Worm (Caenorhabditis elegans): Measurements from ENCODE around the gene F13H10.1.

The F13H10.1 gene

ce11 chrIV:11026648-11027047, 22.3 kb downstream of the F13H10.1 start:
- TF ChIP-seq F13H6.1 (tag; optimal IDR thresholded peaks at IDR 0.05) (no peak), nhr-11 (tag; optimal IDR thresholded peaks at IDR 0.05) (no peak), nhr-129 (tag; optimal IDR thresholded peaks at IDR 0.05) (peak; percentile 46), unc-55 (GFP tag; optimal IDR thresholded peaks at IDR 0.05) (peak; percentile 40), Y55F3AM.14 (GFP tag; optimal IDR thresholded peaks at IDR 0.05) (no peak), lin-39 (tag; optimal IDR thresholded peaks at IDR 0.05) (no peak), nhr-77 (tag; optimal IDR thresholded peaks at IDR 0.05) (no peak), alr-1 (tag; optimal IDR thresholded peaks at IDR 0.05) (no peak), ztf-4 (tag; optimal IDR thresholded peaks at IDR 0.05) (peak; percentile 48), sma-9 (GFP tag; optimal IDR thresholded peaks at IDR 0.05) (peak; percentile 27), sma-9 (tag; optimal IDR thresholded peaks at IDR 0.05) (no peak), elt-1 (tag; optimal IDR thresholded peaks at IDR 0.05) (no peak), nhr-6 (tag; optimal IDR thresholded peaks at IDR 0.05) (no peak), ceh-16 (tag; optimal IDR thresholded peaks at IDR 0.05) (no peak), lsy-2 (tag; optimal IDR thresholded peaks at IDR 0.05) (peak in 1 of 2 experiments; percentile 58), nhr-25 (tag; optimal IDR thresholded peaks at IDR 0.05) (no peak), peb-1 (tag; optimal IDR thresholded peaks at IDR 0.05) (no peak), nhr-12 (tag; optimal IDR thresholded peaks at IDR 0.05) (no peak), crh-2 (tag; optimal IDR thresholded peaks at IDR 0.05) (peak; percentile 22), sma-3 (GFP tag; optimal IDR thresholded peaks at IDR 0.05) (no peak), mdl-1 (tag; optimal IDR thresholded peaks at IDR 0.05) (no peak), gmeb-1 (tag; optimal IDR thresholded peaks at IDR 0.05) (no peak), nhr-23 (tag; optimal IDR thresholded peaks at IDR 0.05) (no peak), C34F6.9 (tag; optimal IDR thresholded peaks at IDR 0.05) (peak; percentile 63), nhr-21 (tag; optimal IDR thresholded peaks at IDR 0.05) (no peak), zag-1 (tag; optimal IDR thresholded peaks at IDR 0.05) (no peak), elt-3 (tag; optimal IDR thresholded peaks at IDR 0.05) (no peak), skn-1 (tag; optimal IDR thresholded peaks at IDR 0.05) (no peak)

DNA sequence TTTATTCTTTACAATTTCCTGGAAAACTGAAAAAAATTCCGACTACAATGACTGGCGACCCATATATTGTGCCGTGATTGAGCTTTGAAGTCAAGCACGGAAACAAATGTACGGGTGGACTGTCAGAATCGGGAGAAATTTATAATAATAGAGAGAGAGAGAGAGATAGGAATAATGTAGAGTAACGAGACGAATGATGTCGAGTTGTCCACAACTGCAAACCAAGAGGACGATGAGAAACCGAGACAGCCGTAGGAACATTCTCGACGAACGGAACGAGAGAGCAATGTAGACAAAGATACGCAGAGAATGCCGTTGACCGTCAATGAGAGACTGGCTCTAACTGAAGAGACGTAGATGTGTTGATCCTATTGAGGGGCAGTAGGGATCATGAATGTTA, 23.2 kb downstream of the F13H10.1 start:
- TF ChIP-seq lin-13 (GFP tag; optimal IDR thresholded peaks at IDR 0.05) (peak; percentile 80), nhr-23 (tag; optimal IDR thresholded peaks at IDR 0.05) (no peak), ztf-4 (tag; optimal IDR thresholded peaks at IDR 0.05) (peak; percentile 75), sma-3 (GFP tag; optimal IDR thresholded peaks at IDR 0.05) (peak; percentile 89), blmp-1 (tag; optimal IDR thresholded peaks at IDR 0.05; ENCODE audit: insufficient read depth) (peak; percentile 30), snpc-4 (tag; optimal IDR thresholded peaks at IDR 0.05) (peak; percentile 28), nhr-12 (tag; optimal IDR thresholded peaks at IDR 0.05) (no peak), unc-62 (GFP tag; optimal IDR thresholded peaks at IDR 0.05) (peak; percentile 2), nhr-6 (tag; optimal IDR thresholded peaks at IDR 0.05) (peak; percentile 80), zag-1 (tag; optimal IDR thresholded peaks at IDR 0.05) (peak; percentile 94), ZK546.5 (tag; optimal IDR thresholded peaks at IDR 0.05) (no peak), aly-2 (tag; optimal IDR thresholded peaks at IDR 0.05) (no peak), ceh-82 (tag; optimal IDR thresholded peaks at IDR 0.05) (no peak), ztf-11 (tag; optimal IDR thresholded peaks at IDR 0.05) (no peak), nhr-10 (tag; optimal IDR thresholded peaks at IDR 0.05) (no peak), skn-1 (tag; optimal IDR thresholded peaks at IDR 0.05) (peak; percentile 51), unc-39 (tag; optimal IDR thresholded peaks at IDR 0.05) (no peak), Y55F3AM.14 (GFP tag; optimal IDR thresholded peaks at IDR 0.05) (peak; percentile 53), peb-1 (tag; optimal IDR thresholded peaks at IDR 0.05) (peak; percentile 70), alr-1 (tag; optimal IDR thresholded peaks at IDR 0.05) (no peak), ztf-1 (GFP tag; conservative IDR thresholded peaks at IDR 0.05) (no peak), nhr-129 (tag; optimal IDR thresholded peaks at IDR 0.05) (peak; percentile 95), fos-1 (tag; optimal IDR thresholded peaks at IDR 0.05) (peak; percentile 92), elt-1 (tag; optimal IDR thresholded peaks at IDR 0.05) (no peak), unc-55 (GFP tag; optimal IDR thresholded peaks at IDR 0.05) (peak; percentile 87), mbf-1 (tag; optimal IDR thresholded peaks at IDR 0.05) (no peak), mab-5 (tag; optimal IDR thresholded peaks at IDR 0.05) (peak; percentile 42), mdl-1 (tag; optimal IDR thresholded peaks at IDR 0.05) (peak; percentile 13 to 47), nhr-77 (tag; optimal IDR thresholded peaks at IDR 0.05) (no peak), egl-27 (tag; optimal IDR thresholded peaks at IDR 0.05) (peak; percentile 84), sma-9 (GFP tag; optimal IDR thresholded peaks at IDR 0.05) (peak; percentile 90), sma-9 (tag; optimal IDR thresholded peaks at IDR 0.05) (no peak), lin-39 (tag; optimal IDR thresholded peaks at IDR 0.05) (no peak), gmeb-1 (tag; optimal IDR thresholded peaks at IDR 0.05) (peak; percentile 53), nhr-11 (tag; optimal IDR thresholded peaks at IDR 0.05) (no peak), elt-3 (tag; optimal IDR thresholded peaks at IDR 0.05) (no peak), dmd-4 (tag; optimal IDR thresholded peaks at IDR 0.05) (no peak), nhr-25 (tag; optimal IDR thresholded peaks at IDR 0.05) (peak; percentile 73), lsy-2 (tag; optimal IDR thresholded peaks at IDR 0.05) (peak; percentile 57 to 90), F13H6.1 (tag; optimal IDR thresholded peaks at IDR 0.05) (peak; percentile 92), R02D3.7 (tag; optimal IDR thresholded peaks at IDR 0.05) (no peak), sem-4 (tag; optimal IDR thresholded peaks at IDR 0.05) (peak; percentile 89), C34F6.9 (tag; optimal IDR thresholded peaks at IDR 0.05) (peak; percentile 90), nhr-237 (tag; optimal IDR thresholded peaks at IDR 0.05) (no peak), lin-11 (tag; optimal IDR thresholded peaks at IDR 0.05) (peak; percentile 58), ceh-16 (tag; optimal IDR thresholded peaks at IDR 0.05) (no peak), ama-1 (optimal IDR thresholded peaks at IDR 0.05) (peak; percentile 97), nhr-21 (tag; optimal IDR thresholded peaks at IDR 0.05) (peak; percentile 69), crh-2 (tag; optimal IDR thresholded peaks at IDR 0.05) (peak; percentile 95)

Data from whole organism, L2 larva.